Fruit fly (Drosophila melanogaster) whole organism, embryonic: ENCODE results near the gene CG34298.

ENCODE experiments used
- Abd-B ChIP-seq: fragments of 200-800 bp; sonication (Bioruptor generic); optimal IDR thresholded peaks from 2 replicates; lab custom pipeline; 2018; ENCODE audit warnings: missing biosample characterization, mild to moderate bottlenecking, missing genetic modification characterization, moderate library complexity
- Ada2b ChIP-seq: fragments of 200-800 bp; sonication (Bioruptor generic); IDR thresholded peaks from 2 replicates; pipeline ENCODE4 v1.3.6; 2022; ENCODE audit warnings: missing biosample characterization, missing genetic modification characterization
- C15 ChIP-seq: fragments of 200-800 bp; sonication (Bioruptor generic); IDR thresholded peaks from 3 replicates; pipeline ENCODE4 v1.3.6; 2022; ENCODE audit warnings: missing biosample characterization, missing genetic modification characterization
- CG11093 ChIP-seq: fragments of 200-800 bp; sonication (Bioruptor generic); IDR thresholded peaks from 3 replicates; pipeline ENCODE4 v1.3.6; 2022; ENCODE audit warnings: missing biosample characterization, missing genetic modification characterization
- CG13894 ChIP-seq: fragments of 200-800 bp; sonication (Bioruptor generic); optimal IDR thresholded peaks from 3 replicates; lab custom pipeline; 2018; ENCODE audit warnings: missing biosample characterization, mild to moderate bottlenecking, missing genetic modification characterization, moderate library complexity
- CG17568 ChIP-seq: fragments of 200-800 bp; sonication (Bioruptor generic); optimal IDR thresholded peaks from 2 replicates; lab custom pipeline; 2018; ENCODE audit warnings: missing biosample characterization, mild to moderate bottlenecking, missing genetic modification characterization, moderate library complexity
- CG3995 ChIP-seq: fragments of 200-800 bp; sonication (Bioruptor generic); optimal IDR thresholded peaks from 3 replicates; lab custom pipeline; 2016; ENCODE audit warnings: missing biosample characterization, missing genetic modification characterization
- CG42726 ChIP-seq: fragments of 200-800 bp; sonication (Bioruptor generic); IDR thresholded peaks from 2 replicates; pipeline ENCODE4 v1.3.6; 2022; ENCODE audit warnings: missing biosample characterization, missing genetic modification characterization; ENCODE audit not compliant: partially characterized antibody
- CG6254 ChIP-seq: fragments of 200-800 bp; sonication (Bioruptor generic); optimal IDR thresholded peaks from 3 replicates; lab custom pipeline; 2017; ENCODE audit warnings: mild to moderate bottlenecking, missing biosample characterization, missing genetic modification reagents, missing genetic modification characterization
- CG6272 ChIP-seq: fragments of 200-800 bp; sonication (Bioruptor generic); IDR thresholded peaks from 2 replicates; pipeline ENCODE4 v1.3.6; 2022; ENCODE audit warnings: missing biosample characterization, missing genetic modification characterization
- CG6813 ChIP-seq: fragments of 200-800 bp; sonication (Bioruptor generic); optimal IDR thresholded peaks from 2 replicates; lab custom pipeline; 2017; ENCODE audit warnings: missing biosample characterization, missing genetic modification characterization, mild to moderate bottlenecking, moderate library complexity, missing genetic modification reagents
- CG9437 ChIP-seq: fragments of 200-800 bp; sonication (Bioruptor generic); optimal IDR thresholded peaks from 2 replicates; lab custom pipeline; 2018; ENCODE audit warnings: missing biosample characterization, mild to moderate bottlenecking, missing genetic modification characterization
- CG9609 ChIP-seq: fragments of 200-800 bp; sonication (Bioruptor generic); optimal IDR thresholded peaks from 3 replicates; lab custom pipeline; 2016; ENCODE audit warnings: missing biosample characterization, missing genetic modification characterization
- CG9797 ChIP-seq: fragments of 200-800 bp; sonication (Bioruptor generic); optimal IDR thresholded peaks from 3 replicates; lab custom pipeline; 2018; ENCODE audit warnings: missing biosample characterization, mild to moderate bottlenecking, missing genetic modification characterization
- Chrac-16 ChIP-seq: fragments of 200-800 bp; sonication (Bioruptor generic); optimal IDR thresholded peaks from 3 replicates; lab custom pipeline; 2016; ENCODE audit warnings: missing biosample characterization, missing genetic modification characterization
- ERR ChIP-seq: fragments of 200-800 bp; sonication (Bioruptor generic); optimal IDR thresholded peaks from 2 replicates; lab custom pipeline; 2016; ENCODE audit warnings: missing biosample characterization, missing genetic modification characterization
- Gsc ChIP-seq: fragments of 200-800 bp; sonication (Bioruptor generic); IDR thresholded peaks from 2 replicates; pipeline ENCODE4 v1.3.6; 2022; ENCODE audit warnings: missing biosample characterization, missing genetic modification characterization
- HLHmδ ChIP-seq: fragments of 200-800 bp; sonication (Bioruptor generic); optimal IDR thresholded peaks from 2 replicates; lab custom pipeline; 2018; ENCODE audit warnings: missing biosample characterization, mild to moderate bottlenecking, missing genetic modification characterization, moderate library complexity
- Hand ChIP-seq: fragments of 200-800 bp; sonication (Bioruptor generic); optimal IDR thresholded peaks from 2 replicates; lab custom pipeline; 2017; ENCODE audit warnings: mild to moderate bottlenecking, missing biosample characterization, missing genetic modification reagents, missing genetic modification characterization
- Hey ChIP-seq: fragments of 200-800 bp; sonication (Bioruptor generic); optimal IDR thresholded peaks from 3 replicates; lab custom pipeline; 2018; ENCODE audit warnings: missing biosample characterization, mild to moderate bottlenecking, missing genetic modification characterization
- Mad ChIP-seq: fragments of 200-800 bp; sonication (Bioruptor generic); optimal IDR thresholded peaks from 2 replicates; lab custom pipeline; 2016; ENCODE audit warnings: missing biosample characterization, missing genetic modification characterization
- Rx ChIP-seq: fragments of 200-800 bp; sonication (Bioruptor generic); IDR thresholded peaks from 2 replicates; pipeline ENCODE4 v1.3.6; 2022; ENCODE audit warnings: missing biosample characterization, missing genetic modification characterization
- Side ChIP-seq: fragments of 200-800 bp; sonication (Bioruptor generic); optimal IDR thresholded peaks from 2 replicates; lab custom pipeline; 2016; ENCODE audit warnings: missing biosample characterization, missing genetic modification characterization
- Sox100B ChIP-seq: fragments of 200-800 bp; sonication (Bioruptor generic); optimal IDR thresholded peaks from 3 replicates; lab custom pipeline; 2018; ENCODE audit warnings: missing biosample characterization, mild to moderate bottlenecking, missing genetic modification characterization
- Usf ChIP-seq: fragments of 200-800 bp; sonication (Bioruptor generic); optimal IDR thresholded peaks from 2 replicates; lab custom pipeline; 2017; ENCODE audit warnings: missing genotype, missing biosample characterization, missing genetic modification characterization
- Vsx1 ChIP-seq: fragments of 200-800 bp; sonication (Bioruptor generic); optimal IDR thresholded peaks from 2 replicates; lab custom pipeline; 2017; ENCODE audit warnings: missing biosample characterization, mild to moderate bottlenecking, missing genetic modification characterization, missing genetic modification reagents
- ara ChIP-seq: fragments of 200-800 bp; sonication (Bioruptor generic); IDR thresholded peaks from 2 replicates; pipeline ENCODE4 v1.3.6; 2022; ENCODE audit warnings: missing biosample characterization, missing genetic modification characterization
- az2 ChIP-seq: fragments of 200-800 bp; sonication (Bioruptor generic); optimal IDR thresholded peaks from 3 replicates; lab custom pipeline; 2016; ENCODE audit warnings: missing biosample characterization, missing genetic modification characterization
- bigmax ChIP-seq: fragments of 200-800 bp; sonication (Bioruptor generic); optimal IDR thresholded peaks from 2 replicates; lab custom pipeline; 2018; ENCODE audit warnings: missing biosample characterization, mild to moderate bottlenecking, missing genetic modification characterization
- cg ChIP-seq: fragments of 200-800 bp; sonication (Bioruptor generic); optimal IDR thresholded peaks from 3 replicates; lab custom pipeline; 2019; ENCODE audit warnings: missing biosample characterization, mild to moderate bottlenecking, missing genetic modification characterization, moderate library complexity
- chm ChIP-seq: fragments of 200-800 bp; sonication (Bioruptor generic); IDR thresholded peaks from 2 replicates; pipeline ENCODE4 v1.3.6; 2022; ENCODE audit warnings: missing biosample characterization, missing genetic modification characterization
- chn ChIP-seq: fragments of 200-800 bp; sonication (Bioruptor generic); optimal IDR thresholded peaks from 2 replicates; lab custom pipeline; 2016; ENCODE audit warnings: missing biosample characterization, missing genetic modification characterization
- dan ChIP-seq: fragments of 200-800 bp; sonication (Bioruptor generic); IDR thresholded peaks from 2 replicates; pipeline ENCODE4 v1.3.6; 2022; ENCODE audit warnings: missing biosample characterization, missing genetic modification characterization
- dimm ChIP-seq: fragments of 200-800 bp; sonication (Bioruptor generic); IDR thresholded peaks from 2 replicates; pipeline ENCODE4 v1.3.6; 2022; ENCODE audit warnings: missing biosample characterization, missing genetic modification characterization
- dpn ChIP-seq, 2 experiments: fragments of 200-800 bp; sonication (Bioruptor generic); optimal IDR thresholded peaks; 3 replicates each; lab custom pipeline; 2016; ENCODE audit warnings: missing biosample characterization in 2 of 2, missing genetic modification characterization in 2 of 2
- emc ChIP-seq: fragments of 200-800 bp; sonication (Bioruptor generic); optimal IDR thresholded peaks from 2 replicates; lab custom pipeline; 2016; ENCODE audit warnings: missing biosample characterization, missing genetic modification characterization
- fd96Cb ChIP-seq: fragments of 200-800 bp; sonication (Bioruptor generic); optimal IDR thresholded peaks from 2 replicates; lab custom pipeline; 2018; ENCODE audit warnings: missing biosample characterization, mild to moderate bottlenecking, missing genetic modification characterization, moderate library complexity
- gro ChIP-seq: fragments of 200-800 bp; sonication (Bioruptor generic); optimal IDR thresholded peaks from 2 replicates; lab custom pipeline; 2016; ENCODE audit warnings: missing biosample characterization, missing genetic modification characterization
- jigr1 ChIP-seq: fragments of 200-800 bp; sonication (Bioruptor generic); IDR thresholded peaks from 3 replicates; pipeline ENCODE4 v1.3.6; 2022; ENCODE audit warnings: missing biosample characterization, missing genetic modification characterization
- lola ChIP-seq, 3 experiments: fragments of >200 bp in 2 of 3; fragments of 200-800 bp in 1 of 3; sonication (Bioruptor generic) in 1 of 3; optimal IDR thresholded peaks; 2 replicates each; lab custom pipeline; 2017 to 2019; ENCODE audit warnings: missing biosample characterization in 3 of 3, missing genetic modification characterization in 3 of 3, mild to moderate bottlenecking in 1 of 3, moderate library complexity in 1 of 3
- nerfin-1 ChIP-seq: fragments of 200-800 bp; sonication (Bioruptor generic); optimal IDR thresholded peaks from 3 replicates; lab custom pipeline; 2019; ENCODE audit warnings: missing biosample characterization, mild to moderate bottlenecking, missing genetic modification characterization, moderate library complexity
- nerfin-2 ChIP-seq: fragments of 200-800 bp; sonication (Bioruptor generic); IDR thresholded peaks from 2 replicates; pipeline ENCODE4 v1.3.6; 2022; ENCODE audit warnings: missing biosample characterization, missing genetic modification characterization; ENCODE audit not compliant: partially characterized antibody
- p53 ChIP-seq: fragments of 200-800 bp; sonication (Bioruptor generic); optimal IDR thresholded peaks from 2 replicates; lab custom pipeline; 2016; ENCODE audit warnings: missing biosample characterization, missing genetic modification characterization
- pita ChIP-seq: fragments of 200-800 bp; sonication (Bioruptor generic); optimal IDR thresholded peaks from 2 replicates; lab custom pipeline; 2017; ENCODE audit warnings: missing biosample characterization, mild to moderate bottlenecking, missing genetic modification characterization
- prd ChIP-seq, 3 experiments: fragments of >200 bp in 2 of 3; fragments of 200-800 bp in 1 of 3; sonication (Bioruptor generic) in 1 of 3; optimal IDR thresholded peaks in 2 of 3; IDR thresholded peaks in 1 of 3; 2 replicates in 2 of 3; 3 replicates in 1 of 3; pipeline versions ENCODE4 v1.3.6 to Lab custom; 2017 to 2022; ENCODE audit warnings: missing biosample characterization in 1 of 3, missing genetic modification characterization in 1 of 3
- sens ChIP-seq: fragments of 200-800 bp; sonication (Bioruptor generic); peaks from one replicate; lab custom pipeline; 2016; ENCODE audit warnings: missing biosample characterization, missing genetic modification characterization
- sob ChIP-seq: fragments of 200-800 bp; sonication (Bioruptor generic); IDR thresholded peaks from 2 replicates; pipeline ENCODE4 v1.3.6; 2022; ENCODE audit warnings: missing biosample characterization, missing genetic modification characterization
- tx ChIP-seq: fragments of 200-800 bp; sonication (Bioruptor generic); optimal IDR thresholded peaks from 2 replicates; lab custom pipeline; 2016; ENCODE audit warnings: missing biosample characterization, missing genetic modification characterization
- zf30C ChIP-seq: fragments of 200-800 bp; sonication (Bioruptor generic); optimal IDR thresholded peaks from 3 replicates; lab custom pipeline; 2018; ENCODE audit warnings: missing biosample characterization, mild to moderate bottlenecking, missing genetic modification characterization

CG34298 gene

dm6 chr3R:29997607-29998236 is 1.9 kb upstream of the CG34298 start, which contains the start of the genes CG15525 and CG11504 (continued):
- no peak for TF ChIP-seq pita
- TF ChIP-seq Abd-B (GFP tag; lab: Kevin White, UChicago), result peak; percentile 86
- TF ChIP-seq CG6254 (GFP tag; lab: Kevin White, UChicago), result no peak
- TF ChIP-seq dimm (GFP tag; lab: Robert Waterston, UW), result no peak
- no peak for TF ChIP-seq Gsc
- no peak for TF ChIP-seq bigmax (GFP tag; lab: Kevin White, UChicago)
- TF ChIP-seq prd (optimal IDR thresholded peaks at IDR 0.05; lab: Kevin White, UChicago), result no peak
- TF ChIP-seq prd (GFP tag; IDR thresholded peaks at IDR 0.05; lab: Robert Waterston, UW), result peak; percentile 82
- no peak for TF ChIP-seq Sox100B (GFP tag; lab: Kevin White, UChicago)
- no peak for TF ChIP-seq Side
- TF ChIP-seq lola (GFP tag; optimal IDR thresholded peaks at IDR 0.05; lab: Kevin White, UChicago), result peak in 1 of 3 experiments; percentile 18
- no peak for TF ChIP-seq zf30C
- peak; percentile 54 for TF ChIP-seq Chrac-16 (GFP tag; lab: Kevin White, UChicago)
- TF ChIP-seq jigr1, result no peak
- TF ChIP-seq dpn (GFP tag; optimal IDR thresholded peaks at IDR 0.05; lab: Kevin White, UChicago), result peak; percentile 68 to 75
- peak; percentile 33 for TF ChIP-seq fd96Cb (tag; lab: Kevin White, UChicago)
- TF ChIP-seq Usf (GFP tag; lab: Kevin White, UChicago), result no peak
- peak; percentile 56 for TF ChIP-seq tx (GFP tag; lab: Kevin White, UChicago)
- TF ChIP-seq CG9437, result peak; percentile 19
- TF ChIP-seq sob (GFP tag; lab: Robert Waterston, UW), result peak; percentile 67
- TF ChIP-seq nerfin-1 (tag; lab: Kevin White, UChicago), result peak; percentile 46
- peak; percentile 41; the same call in 1 of the 2 replicates for TF ChIP-seq CG42726
- peak; percentile 53 for TF ChIP-seq gro (GFP tag; lab: Kevin White, UChicago)
- TF ChIP-seq ara (GFP tag; lab: Robert Waterston, UW), result no peak
- peak; percentile 69 for TF ChIP-seq CG9797
- no peak for TF ChIP-seq cg
- TF ChIP-seq chm (GFP tag; lab: Robert Waterston, UW), result 0 out of 2 replicates have a peak, but pooled peaks have one; percentile 34
- TF ChIP-seq Hey, result no peak
- TF ChIP-seq p53 (GFP tag; lab: Kevin White, UChicago), result no peak
- no peak for TF ChIP-seq emc (GFP tag; lab: Kevin White, UChicago)
- peak; percentile 96 for TF ChIP-seq sens (GFP tag; lab: Kevin White, UChicago)
- peak; percentile 36; the same call in 1 of the 2 replicates for TF ChIP-seq Ada2b (GFP tag; lab: Robert Waterston, UW)
- TF ChIP-seq Mad, result peak; percentile 50
- peak; percentile 86 for TF ChIP-seq nerfin-2
- peak; percentile 36 for TF ChIP-seq CG9609 (GFP tag; lab: Kevin White, UChicago)
- TF ChIP-seq CG17568 (GFP tag; lab: Kevin White, UChicago), result no peak
- TF ChIP-seq CG6272 (GFP tag; lab: Robert Waterston, UW), result peak; percentile 66
- TF ChIP-seq CG13894 (tag; lab: Kevin White, UChicago), result no peak
- TF ChIP-seq dan (GFP tag; lab: Robert Waterston, UW), result no peak
- no peak for TF ChIP-seq Vsx1 (GFP tag; lab: Kevin White, UChicago)
- no peak for TF ChIP-seq Hand
- peak; percentile 47 for TF ChIP-seq chn
- TF ChIP-seq ERR (GFP tag; lab: Kevin White, UChicago), result peak; percentile 10
- TF ChIP-seq CG3995 (GFP tag; lab: Kevin White, UChicago), result peak; percentile 10
- no peak for TF ChIP-seq CG11093
- 0 out of 2 replicates have a peak, but pooled peaks have one; percentile 36 for TF ChIP-seq Rx (GFP tag; lab: Robert Waterston, UW)
- TF ChIP-seq C15, result no peak
- TF ChIP-seq HLHmδ, result no peak
- no peak for TF ChIP-seq CG6813 (GFP tag; lab: Kevin White, UChicago)
- TF ChIP-seq az2 (GFP tag; lab: Kevin White, UChicago), result peak; percentile 51
